Worm (Caenorhabditis elegans) whole organism, L4 larva: ENCODE results near the gene F58A4.6.
A peak's percentile ranks its signal among the peaks of the same experiment; 100 is the strongest.

Experiments
- D1046.2 ChIP-seq: fragments of 200-800 bp; sonication (Bioruptor generic); IDR thresholded peaks from 2 replicates; pipeline ENCODE4 v1.3.6; 2022; ENCODE audit warnings: missing genetic modification characterization, missing compliant biosample characterization
- F37D6.2 ChIP-seq: sonication (generic microtip); optimal IDR thresholded peaks from 2 replicates; lab custom pipeline; 2016; ENCODE audit warnings: mild to moderate bottlenecking, missing genetic modification characterization, missing compliant biosample characterization
- F44E2.7 ChIP-seq: fragments of 200-800 bp; sonication (Bioruptor generic); IDR thresholded peaks from 2 replicates; pipeline ENCODE4 v2.1.2; 2022; ENCODE audit warnings: missing genetic modification characterization, missing compliant biosample characterization
- F49E8.2 ChIP-seq: sonication (generic microtip); optimal IDR thresholded peaks from 2 replicates; lab custom pipeline; 2016; ENCODE audit warnings: missing compliant biosample characterization, mild to moderate bottlenecking, missing genetic modification characterization, borderline replicate concordance
- R02D3.7 ChIP-seq: fragments of 150-350 bp; sonication (generic microtip); optimal IDR thresholded peaks from 3 replicates; lab custom pipeline; 2014; ENCODE audit warnings: missing biosample characterization, missing genetic modification characterization
- T20F7.1 ChIP-seq: fragments of 200-800 bp; sonication (Bioruptor generic); optimal IDR thresholded peaks from 2 replicates; lab custom pipeline; 2018; ENCODE audit warnings: mild to moderate bottlenecking, missing genetic modification characterization, missing compliant biosample characterization
- T26A8.4 ChIP-seq: fragments of 200-800 bp; sonication (Bioruptor generic); IDR thresholded peaks from 2 replicates; pipeline ENCODE4 v1.3.6; 2022; ENCODE audit warnings: missing genetic modification characterization, missing compliant biosample characterization
- Y5F2A.4 ChIP-seq: fragments of 200-800 bp; sonication (Bioruptor generic); optimal IDR thresholded peaks from 2 replicates; lab custom pipeline; 2018; ENCODE audit warnings: mild to moderate bottlenecking, missing genetic modification characterization, missing compliant biosample characterization
- Y75B8A.6 ChIP-seq: fragments of 200-800 bp; sonication (Bioruptor generic); IDR thresholded peaks from 2 replicates; pipeline ENCODE4 v1.3.6; 2022; ENCODE audit warnings: missing genetic modification reagents, missing genetic modification characterization, missing compliant biosample characterization
- ZK337.2 ChIP-seq: fragments of 200-800 bp; sonication (Bioruptor generic); IDR thresholded peaks from 2 replicates; pipeline ENCODE4 v1.3.6; 2022; ENCODE audit warnings: missing genetic modification reagents, missing genetic modification characterization, missing compliant biosample characterization
- ama-1 ChIP-seq: fragments of 150-350 bp; optimal IDR thresholded peaks from 2 replicates; lab custom pipeline; 2014; ENCODE audit warnings: inconsistent platforms, mixed read lengths
- arid-1 ChIP-seq: fragments of 200-800 bp; sonication (Bioruptor generic); conservative IDR thresholded peaks from 2 replicates; pipeline ENCODE4 v1.3.6; 2022; ENCODE audit warnings: missing genetic modification reagents, missing genetic modification characterization, missing compliant biosample characterization
- attf-4 ChIP-seq: sonication (generic microtip); optimal IDR thresholded peaks from 3 replicates; lab custom pipeline; 2017; ENCODE audit warnings: missing biosample characterization, missing genetic modification characterization
- ceh-28 ChIP-seq: fragments of 150-350 bp; optimal IDR thresholded peaks from 2 replicates; lab custom pipeline; 2014; ENCODE audit warnings: missing biosample characterization, missing genetic modification reagents, missing genetic modification characterization
- ceh-44 ChIP-seq: fragments of 200-800 bp; sonication (Bioruptor generic); IDR thresholded peaks from 2 replicates; pipeline ENCODE4 v1.3.6; 2022; ENCODE audit warnings: missing genetic modification reagents, missing genetic modification characterization, missing compliant biosample characterization
- ceh-62 ChIP-seq: sonication (generic microtip); optimal IDR thresholded peaks from 2 replicates; lab custom pipeline; 2017; ENCODE audit warnings: missing biosample characterization, missing genetic modification characterization
- ceh-82 ChIP-seq: sonication (generic microtip); optimal IDR thresholded peaks from 2 replicates; lab custom pipeline; 2017; ENCODE audit warnings: missing biosample characterization, missing genetic modification characterization
- ces-1 ChIP-seq: fragments of 150-350 bp; sonication (generic microtip); optimal IDR thresholded peaks from 4 replicates; lab custom pipeline; 2014; ENCODE audit warnings: missing biosample characterization, missing genetic modification reagents, missing genetic modification characterization
- cey-2 ChIP-seq: sonication (generic microtip); optimal IDR thresholded peaks from 3 replicates; lab custom pipeline; 2017; ENCODE audit warnings: missing genetic modification characterization, mild to moderate bottlenecking, missing compliant biosample characterization, antibody characterized with exemption, borderline replicate concordance; ENCODE audit not compliant: insufficient read depth
- daf-12 ChIP-seq: fragments of 150-350 bp; optimal IDR thresholded peaks from 2 replicates; lab custom pipeline; 2014; ENCODE audit warnings: missing biosample characterization, missing genetic modification reagents, missing genetic modification characterization
- daf-16 ChIP-seq, 3 experiments: sonication (generic microtip); optimal IDR thresholded peaks; 2 replicates each; lab custom pipeline; 2016 to 2017; ENCODE audit warnings: missing genetic modification characterization in 3 of 3, missing genetic modification reagents in 3 of 3, mild to moderate bottlenecking in 2 of 3, missing compliant biosample characterization in 2 of 3, missing biosample characterization in 1 of 3, moderate library complexity in 1 of 3
- daf-19 ChIP-seq: fragments of 200-800 bp; sonication (Bioruptor generic); conservative IDR thresholded peaks from 2 replicates; pipeline ENCODE4 v1.3.6; 2022; ENCODE audit warnings: missing genetic modification characterization, missing compliant biosample characterization
- dmd-6 ChIP-seq: fragments of 200-800 bp; sonication (Bioruptor generic); IDR thresholded peaks from 2 replicates; pipeline ENCODE4 v1.3.6; 2022; ENCODE audit warnings: missing genetic modification reagents, missing genetic modification characterization, missing compliant biosample characterization
- dmd-9 ChIP-seq: fragments of 200-800 bp; sonication (Bioruptor generic); IDR thresholded peaks from 2 replicates; pipeline ENCODE4 v1.3.6; 2022; ENCODE audit warnings: missing genetic modification reagents, missing genetic modification characterization, missing compliant biosample characterization
- dve-1 ChIP-seq: sonication (generic microtip); optimal IDR thresholded peaks from 2 replicates; lab custom pipeline; 2017; ENCODE audit warnings: antibody characterized with exemption, mild to moderate bottlenecking, missing genetic modification characterization, missing compliant biosample characterization; ENCODE audit not compliant: insufficient read depth
- fkh-10 ChIP-seq: fragments of 150-350 bp; optimal IDR thresholded peaks from 2 replicates; lab custom pipeline; 2014; ENCODE audit warnings: missing biosample characterization, missing genetic modification reagents, missing genetic modification characterization
- gei-8 ChIP-seq: fragments of 200-800 bp; sonication (Bioruptor generic); optimal IDR thresholded peaks from 2 replicates; lab custom pipeline; 2018; ENCODE audit warnings: mild to moderate bottlenecking, missing genetic modification characterization, missing compliant biosample characterization
- hif-1 ChIP-seq, 2 experiments: sonication (generic microtip); optimal IDR thresholded peaks; 2 replicates each; lab custom pipeline; 2016 to 2017; ENCODE audit warnings: missing compliant biosample characterization in 2 of 2, missing genetic modification characterization in 2 of 2, missing genetic modification reagents in 2 of 2, missing genotype in 2 of 2, mild to moderate bottlenecking in 1 of 2
- lim-7 ChIP-seq: fragments of 200-800 bp; sonication (Bioruptor generic); IDR thresholded peaks from 2 replicates; pipeline ENCODE4 v1.3.6; 2022; ENCODE audit warnings: missing genetic modification characterization, missing compliant biosample characterization
- lin-13 ChIP-seq: fragments of 150-350 bp; optimal IDR thresholded peaks from 2 replicates; lab custom pipeline; 2014; ENCODE audit warnings: missing biosample characterization, missing genetic modification reagents, missing genetic modification characterization
- lin-15B ChIP-seq: fragments of 150-350 bp; sonication (generic microtip); optimal IDR thresholded peaks from 3 replicates; lab custom pipeline; 2014; ENCODE audit warnings: missing biosample characterization, missing genetic modification characterization
- lin-29 ChIP-seq: fragments of 200-800 bp; sonication (Bioruptor generic); IDR thresholded peaks from 2 replicates; pipeline ENCODE4 v1.3.6; 2022; ENCODE audit warnings: missing genetic modification reagents, missing genetic modification characterization, missing compliant biosample characterization
- lin-38 ChIP-seq: fragments of 200-800 bp; sonication (Bioruptor generic); IDR thresholded peaks from 2 replicates; pipeline ENCODE4 v1.3.6; 2022; ENCODE audit warnings: missing genetic modification reagents, missing genetic modification characterization, missing compliant biosample characterization
- lir-3 ChIP-seq: sonication (generic microtip); optimal IDR thresholded peaks from 2 replicates; lab custom pipeline; 2016; ENCODE audit warnings: mild to moderate bottlenecking, missing genetic modification characterization, missing compliant biosample characterization
- madf-5 ChIP-seq, 2 experiments: fragments of 200-800 bp; sonication (Bioruptor generic); IDR thresholded peaks; 2 replicates each; pipeline ENCODE4 v1.3.6; 2022; ENCODE audit warnings: missing compliant biosample characterization in 2 of 2, missing genetic modification characterization in 2 of 2
- madf-9 ChIP-seq: fragments of 200-800 bp; sonication (Bioruptor generic); conservative IDR thresholded peaks from 2 replicates; pipeline ENCODE4 v1.3.6; 2022; ENCODE audit warnings: missing genetic modification reagents, missing genetic modification characterization, missing compliant biosample characterization
- mdt-29 ChIP-seq: fragments of 200-800 bp; sonication (Bioruptor generic); IDR thresholded peaks from 2 replicates; pipeline ENCODE4 v1.3.6; 2022; ENCODE audit warnings: missing genetic modification reagents, missing genetic modification characterization, missing compliant biosample characterization
- mep-1 ChIP-seq: fragments of 150-350 bp; sonication (generic microtip); optimal IDR thresholded peaks from 3 replicates; lab custom pipeline; 2014; ENCODE audit warnings: missing biosample characterization, missing genetic modification characterization
- mxl-2 ChIP-seq: fragments of 200-800 bp; sonication (Bioruptor generic); conservative IDR thresholded peaks from 2 replicates; pipeline ENCODE4 v1.3.6; 2022; ENCODE audit warnings: missing genetic modification reagents, missing genetic modification characterization, missing compliant biosample characterization
- nhr-102 ChIP-seq: sonication (generic microtip); optimal IDR thresholded peaks from 2 replicates; lab custom pipeline; 2016; ENCODE audit warnings: mild to moderate bottlenecking, missing genetic modification characterization, moderate library complexity, missing compliant biosample characterization
- nhr-11 ChIP-seq: fragments of 150-350 bp; optimal IDR thresholded peaks from 2 replicates; lab custom pipeline; 2014; ENCODE audit warnings: missing biosample characterization, missing genetic modification characterization
- nhr-111 ChIP-seq: fragments of 200-800 bp; sonication (Bioruptor generic); optimal IDR thresholded peaks from 2 replicates; lab custom pipeline; 2018; ENCODE audit warnings: mild to moderate bottlenecking, missing genetic modification characterization, missing compliant biosample characterization
- nhr-237 ChIP-seq: sonication (generic microtip); optimal IDR thresholded peaks from 2 replicates; lab custom pipeline; 2017; ENCODE audit warnings: missing biosample characterization, missing genetic modification characterization
- nhr-42 ChIP-seq: fragments of 200-800 bp; sonication (Bioruptor generic); IDR thresholded peaks from 2 replicates; pipeline ENCODE4 v1.3.6; 2022; ENCODE audit warnings: missing genetic modification characterization, missing compliant biosample characterization
- saeg-2 ChIP-seq: fragments of 200-800 bp; sonication (Bioruptor generic); IDR thresholded peaks from 2 replicates; pipeline ENCODE4 v1.3.6; 2022; ENCODE audit warnings: missing genetic modification reagents, missing genetic modification characterization, missing compliant biosample characterization
- spr-1 ChIP-seq: sonication (generic microtip); optimal IDR thresholded peaks from 2 replicates; lab custom pipeline; 2016; ENCODE audit warnings: mild to moderate bottlenecking, missing genetic modification characterization, missing compliant biosample characterization
- tag-97 ChIP-seq: fragments of 200-800 bp; sonication (Bioruptor generic); IDR thresholded peaks from 2 replicates; pipeline ENCODE4 v1.3.6; 2022; ENCODE audit warnings: missing genetic modification characterization, missing compliant biosample characterization
- zfp-2 ChIP-seq: sonication (generic microtip); optimal IDR thresholded peaks from 2 replicates; lab custom pipeline; 2016; ENCODE audit warnings: mild to moderate bottlenecking, missing genetic modification characterization, missing compliant biosample characterization
- zfp-3 ChIP-seq: fragments of 200-800 bp; sonication (Bioruptor generic); conservative IDR thresholded peaks from 2 replicates; pipeline ENCODE4 v1.3.6; 2022; ENCODE audit warnings: missing genetic modification reagents, missing genetic modification characterization, missing compliant biosample characterization
- zip-11 ChIP-seq: fragments of 200-800 bp; sonication (Bioruptor generic); IDR thresholded peaks from 2 replicates; pipeline ENCODE4 v1.3.6; 2022; ENCODE audit warnings: missing genetic modification characterization, missing compliant biosample characterization
- ztf-11 ChIP-seq: fragments of 150-350 bp; optimal IDR thresholded peaks from 2 replicates; lab custom pipeline; 2014; ENCODE audit warnings: missing biosample characterization, missing genetic modification characterization

Gene F58A4.6

DNA sequence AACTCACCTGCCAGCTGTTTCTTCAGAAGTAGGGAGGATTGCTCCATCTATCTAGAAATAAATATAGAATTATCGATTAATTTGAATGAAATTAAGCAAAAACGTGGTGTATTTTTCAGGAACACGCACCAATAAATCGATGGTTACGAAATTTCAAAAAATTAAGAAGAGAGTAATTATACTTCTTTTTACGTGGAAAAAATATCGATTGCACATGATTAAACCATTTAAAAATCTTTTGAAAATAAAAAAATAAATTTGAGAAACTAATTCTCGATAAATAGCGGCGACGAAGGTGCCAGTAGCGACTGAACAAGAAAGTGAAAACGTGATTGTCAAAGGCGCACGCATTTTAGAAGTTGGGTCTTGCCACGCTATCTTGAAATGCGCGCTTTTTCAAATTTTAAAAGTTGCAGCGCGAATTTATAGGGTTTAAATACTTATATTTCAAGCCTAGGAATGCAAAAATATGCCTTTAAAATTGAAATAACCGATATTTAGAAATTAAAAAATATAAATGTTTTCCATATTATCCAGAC is 16.9 kb downstream of the F58A4.6 start, which contains the start of gene ubc-7 (continued):
- TF ChIP-seq nhr-102 (tag; lab: Kevin White, UChicago): peak; percentile 21
- no peak for TF ChIP-seq ceh-82 (tag; lab: Kevin White, UChicago)
- peak; percentile 64 for TF ChIP-seq lin-13
- TF ChIP-seq lir-3 (tag; lab: Kevin White, UChicago): no peak
- no peak for TF ChIP-seq daf-16 (GFP tag; optimal IDR thresholded peaks at IDR 0.05; lab: Kevin White, UChicago)
- TF ChIP-seq daf-16 (tag; optimal IDR thresholded peaks at IDR 0.05; lab: Kevin White, UChicago): peak; percentile 62
- TF ChIP-seq dve-1: peak; percentile 76
- TF ChIP-seq F37D6.2 (tag; lab: Kevin White, UChicago): no peak
- TF ChIP-seq T20F7.1: peak; percentile 65
- TF ChIP-seq nhr-111 (GFP tag; lab: Kevin White, UChicago): no peak
- TF ChIP-seq hif-1 (tag; optimal IDR thresholded peaks at IDR 0.05; lab: Kevin White, UChicago): peak in 1 of 2 experiments; percentile 52
- TF ChIP-seq F49E8.2 (tag; lab: Kevin White, UChicago): no peak
- TF ChIP-seq zfp-2 (tag; lab: Kevin White, UChicago): no peak
- peak; percentile 32 for TF ChIP-seq nhr-11 (tag; lab: Kevin White, UChicago)
- TF ChIP-seq ceh-62 (tag; lab: Kevin White, UChicago): no peak
- peak; percentile 80 for TF ChIP-seq lin-38 (GFP tag; lab: Robert Waterston, UW)
- TF ChIP-seq daf-19: no peak
- no peak for TF ChIP-seq Y75B8A.6 (GFP tag; lab: Robert Waterston, UW)
- no peak for TF ChIP-seq madf-9 (GFP tag; lab: Robert Waterston, UW)
- TF ChIP-seq arid-1: no peak
- TF ChIP-seq dmd-6 (GFP tag; lab: Robert Waterston, UW): peak; percentile 48
- TF ChIP-seq ceh-28: peak; percentile 29
- TF ChIP-seq D1046.2: no peak
- TF ChIP-seq tag-97 (GFP tag; lab: Robert Waterston, UW): no peak
- no peak for TF ChIP-seq saeg-2 (GFP tag; lab: Robert Waterston, UW)
- no peak for TF ChIP-seq zfp-3 (GFP tag; lab: Robert Waterston, UW)
- no peak for TF ChIP-seq attf-4
- no peak for TF ChIP-seq mdt-29 (GFP tag; lab: Robert Waterston, UW)
- no peak for TF ChIP-seq gei-8 (GFP tag; lab: Kevin White, UChicago)
- peak; percentile 85 for TF ChIP-seq mep-1
- TF ChIP-seq nhr-237 (tag; lab: Kevin White, UChicago): no peak
- no peak for TF ChIP-seq F44E2.7 (GFP tag; lab: Robert Waterston, UW)
- TF ChIP-seq T26A8.4 (GFP tag; lab: Robert Waterston, UW): peak; percentile 64
- TF ChIP-seq mxl-2 (GFP tag; lab: Robert Waterston, UW): no peak
- no peak for TF ChIP-seq lin-29
- TF ChIP-seq dmd-9 (GFP tag; lab: Robert Waterston, UW): no peak
- no peak for TF ChIP-seq daf-12
- TF ChIP-seq ces-1 (GFP tag; lab: Kevin White, UChicago): no peak
- no peak for TF ChIP-seq zip-11 (GFP tag; lab: Robert Waterston, UW)
- no peak for TF ChIP-seq fkh-10 (GFP tag; lab: Kevin White, UChicago)
- peak; percentile 53 for TF ChIP-seq ama-1 (lab: Kevin White, UChicago)
- TF ChIP-seq cey-2: no peak
- no peak for TF ChIP-seq madf-5 (GFP tag; IDR thresholded peaks at IDR 0.05; lab: Robert Waterston, UW)
- TF ChIP-seq spr-1: peak; percentile 15
- no peak for TF ChIP-seq ceh-44 (GFP tag; lab: Robert Waterston, UW)
- TF ChIP-seq R02D3.7: no peak
- TF ChIP-seq Y5F2A.4: no peak
- no peak for TF ChIP-seq nhr-42 (GFP tag; lab: Robert Waterston, UW)
- no peak for TF ChIP-seq lim-7 (GFP tag; lab: Robert Waterston, UW)
- no peak for TF ChIP-seq lin-15B
- no peak for TF ChIP-seq ZK337.2 (GFP tag; lab: Robert Waterston, UW)
- no peak for TF ChIP-seq ztf-11 (tag; lab: Kevin White, UChicago)
